Worm (Caenorhabditis elegans) whole organism, late embryonic: ENCODE results near the gene htz-1.
A peak's percentile ranks its signal among the peaks of the same experiment; 100 is the strongest.

ENCODE experiments used
- C08G9.2 ChIP-seq: sonication (generic microtip); optimal IDR thresholded peaks from 2 replicates; lab custom pipeline; 2016; ENCODE audit warnings: mild to moderate bottlenecking, missing genetic modification characterization, moderate library complexity, missing compliant biosample characterization
- C38D4.7 ChIP-seq: fragments of 200-800 bp; sonication (Bioruptor generic); optimal IDR thresholded peaks from 2 replicates; lab custom pipeline; 2018; ENCODE audit warnings: mild to moderate bottlenecking, missing genetic modification characterization, moderate library complexity, missing compliant biosample characterization
- F13H6.1 ChIP-seq: sonication (generic microtip); optimal IDR thresholded peaks from 2 replicates; lab custom pipeline; 2016; ENCODE audit warnings: missing genetic modification characterization, missing compliant biosample characterization
- K09A11.1 ChIP-seq: sonication (generic microtip); optimal IDR thresholded peaks from 2 replicates; lab custom pipeline; 2017; ENCODE audit warnings: antibody characterized with exemption, mild to moderate bottlenecking, missing genetic modification characterization, missing compliant biosample characterization; ENCODE audit not compliant: insufficient read depth
- T23F11.4 ChIP-seq: fragments of 200-800 bp; sonication (Bioruptor generic); optimal IDR thresholded peaks from 2 replicates; lab custom pipeline; 2018; ENCODE audit warnings: mild to moderate bottlenecking, missing genetic modification characterization, missing compliant biosample characterization
- Y22D7AL.16 ChIP-seq: sonication (generic microtip); optimal IDR thresholded peaks from 2 replicates; lab custom pipeline; 2016; ENCODE audit warnings: missing genetic modification characterization, missing compliant biosample characterization
- ceh-14 ChIP-seq: sonication (generic microtip); optimal IDR thresholded peaks from 2 replicates; lab custom pipeline; 2016; ENCODE audit warnings: missing genotype, missing genetic modification characterization, missing compliant biosample characterization
- ceh-18 ChIP-seq: sonication (generic microtip); optimal IDR thresholded peaks from 2 replicates; lab custom pipeline; 2016; ENCODE audit warnings: missing genetic modification characterization, missing compliant biosample characterization
- ceh-22 ChIP-seq: sonication (generic microtip); optimal IDR thresholded peaks from 2 replicates; lab custom pipeline; 2017; ENCODE audit warnings: missing biosample characterization, missing genetic modification characterization
- ceh-31 ChIP-seq: sonication (generic microtip); optimal IDR thresholded peaks from 2 replicates; lab custom pipeline; 2016; ENCODE audit warnings: missing genetic modification characterization, missing compliant biosample characterization
- ceh-34 ChIP-seq: sonication (generic microtip); optimal IDR thresholded peaks from 2 replicates; lab custom pipeline; 2016; ENCODE audit warnings: mild to moderate bottlenecking, missing genetic modification characterization, missing compliant biosample characterization
- ceh-45 ChIP-seq: fragments of 200-800 bp; sonication (Bioruptor generic); IDR thresholded peaks from 2 replicates; pipeline ENCODE4 v1.3.6; 2022; ENCODE audit warnings: missing genetic modification reagents, missing genetic modification characterization, missing compliant biosample characterization
- ceh-48 ChIP-seq: sonication (generic microtip); optimal IDR thresholded peaks from 2 replicates; lab custom pipeline; 2016; ENCODE audit warnings: missing genetic modification characterization, inconsistent platforms, missing compliant biosample characterization
- dmd-4 ChIP-seq: sonication (generic microtip); optimal IDR thresholded peaks from 2 replicates; lab custom pipeline; 2016; ENCODE audit warnings: borderline replicate concordance, missing genetic modification characterization, missing compliant biosample characterization
- dve-1 ChIP-seq: sonication (generic microtip); optimal IDR thresholded peaks from 2 replicates; lab custom pipeline; 2017; ENCODE audit warnings: antibody characterized with exemption, mild to moderate bottlenecking, missing genetic modification characterization, missing compliant biosample characterization
- elt-2 ChIP-seq: sonication (generic microtip); optimal IDR thresholded peaks from 2 replicates; lab custom pipeline; 2016; ENCODE audit warnings: missing genetic modification reagents, missing genetic modification characterization, missing compliant biosample characterization
- elt-4 ChIP-seq: sonication (generic microtip); optimal IDR thresholded peaks from 2 replicates; lab custom pipeline; 2016; ENCODE audit warnings: missing genetic modification characterization, missing compliant biosample characterization
- eyg-1 ChIP-seq: sonication (generic microtip); optimal IDR thresholded peaks from 2 replicates; lab custom pipeline; 2016; ENCODE audit warnings: missing genotype, missing genetic modification characterization, missing compliant biosample characterization
- fax-1 ChIP-seq: sonication (generic microtip); optimal IDR thresholded peaks from 2 replicates; lab custom pipeline; 2016; ENCODE audit warnings: missing genotype, missing genetic modification characterization, missing compliant biosample characterization
- fkh-6 ChIP-seq: sonication (generic microtip); optimal IDR thresholded peaks from 2 replicates; lab custom pipeline; 2016; ENCODE audit warnings: missing genetic modification characterization, missing compliant biosample characterization
- gmeb-2 ChIP-seq: sonication (generic microtip); optimal IDR thresholded peaks from 2 replicates; lab custom pipeline; 2016; ENCODE audit warnings: missing genetic modification characterization, inconsistent platforms, missing compliant biosample characterization
- hlh-30 ChIP-seq: sonication (generic microtip); optimal IDR thresholded peaks from 2 replicates; lab custom pipeline; 2017; ENCODE audit warnings: antibody characterized with exemption, missing genetic modification characterization, missing compliant biosample characterization; ENCODE audit not compliant: insufficient read depth
- hlh-6 ChIP-seq: sonication (generic microtip); optimal IDR thresholded peaks from 2 replicates; lab custom pipeline; 2016; ENCODE audit warnings: missing genotype, missing genetic modification characterization, missing compliant biosample characterization
- hlh-8 ChIP-seq: sonication (generic microtip); optimal IDR thresholded peaks from 2 replicates; lab custom pipeline; 2016; ENCODE audit warnings: missing genotype, missing genetic modification characterization, missing compliant biosample characterization
- lim-6 ChIP-seq: sonication (generic microtip); optimal IDR thresholded peaks from 2 replicates; lab custom pipeline; 2016; ENCODE audit warnings: missing genetic modification characterization, missing compliant biosample characterization
- madf-2 ChIP-seq: sonication (generic microtip); optimal IDR thresholded peaks from 2 replicates; lab custom pipeline; 2017; ENCODE audit warnings: missing genetic modification characterization, missing compliant biosample characterization
- nfya-1 ChIP-seq: sonication (generic microtip); optimal IDR thresholded peaks from 2 replicates; lab custom pipeline; 2017; ENCODE audit warnings: missing genetic modification characterization, mild to moderate bottlenecking, missing compliant biosample characterization, antibody characterized with exemption, moderate library complexity
- nhr-232 ChIP-seq: sonication (generic microtip); optimal IDR thresholded peaks from 2 replicates; lab custom pipeline; 2016; ENCODE audit warnings: missing genetic modification characterization, missing compliant biosample characterization
- odd-2 ChIP-seq: sonication (generic microtip); optimal IDR thresholded peaks from 2 replicates; lab custom pipeline; 2017; ENCODE audit warnings: antibody characterized with exemption, mild to moderate bottlenecking, missing genetic modification characterization, missing compliant biosample characterization
- pag-3 ChIP-seq: sonication (generic microtip); optimal IDR thresholded peaks from 2 replicates; lab custom pipeline; 2016; ENCODE audit warnings: missing compliant biosample characterization, missing genetic modification characterization, borderline replicate concordance
- pat-9 ChIP-seq: fragments of 200-800 bp; sonication (Bioruptor generic); optimal IDR thresholded peaks from 2 replicates; lab custom pipeline; 2018; ENCODE audit warnings: mild to moderate bottlenecking, missing genetic modification characterization, moderate library complexity, missing compliant biosample characterization
- pax-1 ChIP-seq: fragments of 150-350 bp; optimal IDR thresholded peaks from 2 replicates; lab custom pipeline; 2014; ENCODE audit warnings: missing biosample characterization, missing genetic modification characterization
- ref-2 ChIP-seq: sonication (generic microtip); optimal IDR thresholded peaks from 2 replicates; lab custom pipeline; 2016; ENCODE audit warnings: missing genetic modification characterization, missing compliant biosample characterization
- rnt-1 ChIP-seq: sonication (generic microtip); optimal IDR thresholded peaks from 2 replicates; lab custom pipeline; 2016; ENCODE audit warnings: missing genetic modification characterization, missing compliant biosample characterization
- sdc-2 ChIP-seq: sonication (generic microtip); optimal IDR thresholded peaks from 2 replicates; lab custom pipeline; 2016; ENCODE audit warnings: missing genotype, missing genetic modification characterization, missing compliant biosample characterization
- sox-2 ChIP-seq: fragments of 200-800 bp; sonication (Bioruptor generic); IDR thresholded peaks from 2 replicates; pipeline ENCODE4 v1.3.6; 2022; ENCODE audit warnings: missing genetic modification reagents, missing genetic modification characterization, missing compliant biosample characterization
- syd-9 ChIP-seq: sonication (generic microtip); optimal IDR thresholded peaks from 2 replicates; lab custom pipeline; 2016; ENCODE audit warnings: mild to moderate bottlenecking, missing genetic modification characterization, moderate library complexity, missing compliant biosample characterization
- tbx-2 ChIP-seq: sonication (generic microtip); optimal IDR thresholded peaks from 2 replicates; lab custom pipeline; 2016; ENCODE audit warnings: missing genetic modification characterization, missing compliant biosample characterization
- unc-3 ChIP-seq, 2 experiments: fragments of 200-800 bp in 1 of 2; sonication (Bioruptor generic) in 1 of 2; sonication (generic microtip) in 1 of 2; conservative IDR thresholded peaks in 1 of 2; optimal IDR thresholded peaks in 1 of 2; 2 replicates each; pipeline versions ENCODE4 v1.3.6 to Lab custom; 2016 to 2022; ENCODE audit warnings: missing compliant biosample characterization in 2 of 2, missing genetic modification characterization in 2 of 2, missing genetic modification reagents in 1 of 2
- unc-42 ChIP-seq: sonication (generic microtip); optimal IDR thresholded peaks from 2 replicates; lab custom pipeline; 2016; ENCODE audit warnings: missing genotype, missing genetic modification characterization, missing compliant biosample characterization
- unc-55 ChIP-seq: sonication (generic microtip); optimal IDR thresholded peaks from 2 replicates; lab custom pipeline; 2017; ENCODE audit warnings: missing biosample characterization, missing genetic modification reagents, missing genetic modification characterization
- unc-86 ChIP-seq: sonication (generic microtip); optimal IDR thresholded peaks from 2 replicates; lab custom pipeline; 2016; ENCODE audit warnings: missing genetic modification characterization, missing compliant biosample characterization
- ztf-16 ChIP-seq: sonication (generic microtip); optimal IDR thresholded peaks from 2 replicates; lab custom pipeline; 2017; ENCODE audit warnings: missing genetic modification characterization, missing compliant biosample characterization

htz-1 gene

ce11 chrIV:4445711-4446290, at the start of gene htz-1, which contains the start of gene wapl-1:
htz-1 (plus strand) TSS chrIV:4446216.
wapl-1 (minus strand) TSS chrIV:4445740.
- TF ChIP-seq K09A11.1 (tag; lab: Kevin White, UChicago) (peak; percentile 11), C38D4.7 (GFP tag; lab: Kevin White, UChicago) (no peak), elt-2 (tag; lab: Kevin White, UChicago) (peak; percentile 51), ceh-34 (tag; lab: Kevin White, UChicago) (peak; percentile 59), tbx-2 (tag; lab: Kevin White, UChicago) (peak; percentile 71), ceh-22 (tag; lab: Kevin White, UChicago) (peak; percentile 14), fkh-6 (tag; lab: Kevin White, UChicago) (no peak), eyg-1 (tag; lab: Kevin White, UChicago) (peak; percentile 24), unc-42 (tag; lab: Kevin White, UChicago) (peak; percentile 64), sdc-2 (no peak), ceh-18 (tag; lab: Kevin White, UChicago) (peak; percentile 74), ceh-45 (GFP tag; lab: Robert Waterston, UW) (no peak), unc-3 (GFP tag; conservative IDR thresholded peaks at IDR 0.05; lab: Robert Waterston, UW) (no peak), unc-3 (tag; optimal IDR thresholded peaks at IDR 0.05; lab: Kevin White, UChicago) (peak; percentile 53), ceh-14 (tag; lab: Kevin White, UChicago) (peak; percentile 58), ceh-48 (peak; percentile 7), unc-55 (GFP tag; lab: Kevin White, UChicago) (peak; percentile 69), dve-1 (tag; lab: Kevin White, UChicago) (peak; percentile 73), syd-9 (peak; percentile 15), ztf-16 (peak; percentile 19), rnt-1 (peak; percentile 69), pat-9 (tag; lab: Kevin White, UChicago) (no peak), ceh-31 (tag; lab: Kevin White, UChicago) (peak; percentile 67), dmd-4 (tag; lab: Kevin White, UChicago) (no peak), elt-4 (tag; lab: Kevin White, UChicago) (no peak), gmeb-2 (tag; lab: Kevin White, UChicago) (no peak), F13H6.1 (tag; lab: Kevin White, UChicago) (no peak), odd-2 (tag; lab: Kevin White, UChicago) (no peak), lim-6 (tag; lab: Kevin White, UChicago) (no peak), hlh-8 (tag; lab: Kevin White, UChicago) (peak; percentile 10), madf-2 (tag; lab: Kevin White, UChicago) (peak; percentile 48), fax-1 (tag; lab: Kevin White, UChicago) (peak; percentile 24), pax-1 (tag; lab: Kevin White, UChicago) (peak; percentile 61), ref-2 (peak; percentile 69), hlh-6 (tag; lab: Kevin White, UChicago) (no peak), nhr-232 (tag; lab: Kevin White, UChicago) (no peak), pag-3 (tag; lab: Kevin White, UChicago) (no peak), unc-86 (tag; lab: Kevin White, UChicago) (peak; percentile 9), nfya-1 (tag; lab: Kevin White, UChicago) (peak; percentile 95)

- no peak for TF ChIP-seq dmd-4 (tag; lab: Kevin White, UChicago)
- TF ChIP-seq fkh-6 (tag; lab: Kevin White, UChicago): no peak
- no peak for TF ChIP-seq T23F11.4 (GFP tag; lab: Kevin White, UChicago)
- TF ChIP-seq gmeb-2 (tag; lab: Kevin White, UChicago): no peak
- TF ChIP-seq hlh-30: no peak
- TF ChIP-seq odd-2 (tag; lab: Kevin White, UChicago): no peak
- TF ChIP-seq madf-2 (tag; lab: Kevin White, UChicago): no peak
- no peak for TF ChIP-seq Y22D7AL.16
- TF ChIP-seq dve-1 (tag; lab: Kevin White, UChicago): no peak
- TF ChIP-seq ztf-16: no peak
- TF ChIP-seq rnt-1: no peak
- TF ChIP-seq C08G9.2: no peak
- no peak for TF ChIP-seq unc-55 (GFP tag; lab: Kevin White, UChicago)
- no peak for TF ChIP-seq sox-2
Measured at ce11 chrIV:4397111-4397510, 48.9 kb upstream of the htz-1 start.
